Worm (Caenorhabditis elegans): ENCODE results near the gene T28A11.3.

T28A11.3 gene

DNA sequence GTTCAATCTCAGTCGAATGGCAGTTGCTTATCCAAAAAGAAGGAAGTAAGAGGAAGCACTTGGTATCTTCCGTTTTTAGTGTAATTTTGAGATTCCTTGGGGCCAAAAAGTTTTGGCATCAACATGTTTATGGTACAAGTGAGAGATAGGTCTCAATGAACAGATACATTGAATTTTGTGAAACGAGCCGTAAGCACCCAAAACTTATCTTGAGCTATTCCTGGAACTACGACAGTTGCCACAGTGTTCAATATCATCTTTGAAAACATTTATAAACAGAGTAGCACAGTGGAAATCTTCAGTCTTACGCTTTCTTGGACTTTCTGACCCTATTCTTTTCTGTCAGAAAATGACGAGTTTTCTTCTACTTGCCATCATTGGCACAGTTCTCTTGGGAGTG is at the start of gene T28A11.3:
Gene T28A11.3, plus strand, starts transcription at position 301 of the 400 bp plus-strand sequence.
- TF ChIP-seq snpc-4 (tag; optimal IDR thresholded peaks at IDR 0.05), result no peak

DNA sequence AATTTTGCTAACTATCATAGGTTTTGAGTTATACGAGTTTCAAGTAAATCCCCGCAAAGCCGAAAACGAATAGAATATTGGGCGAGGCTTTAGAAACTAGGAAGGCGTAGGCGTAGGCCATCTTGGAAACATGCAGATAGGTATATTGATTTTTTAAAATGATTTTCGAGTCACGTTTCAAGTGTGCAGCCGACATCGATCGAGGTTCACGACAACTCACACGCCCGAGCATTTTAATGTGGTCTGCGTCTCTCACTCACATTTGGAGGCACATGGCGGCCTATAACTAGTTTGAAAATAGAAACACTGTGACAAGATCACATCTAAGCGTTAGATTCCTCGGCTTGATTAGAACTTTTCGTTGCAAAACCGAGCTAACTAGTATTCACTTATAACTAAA is 47.8 kb upstream of the T28A11.3 start, which contains the start of gene K08D9.2:
Gene K08D9.2, plus strand, starts transcription at position 301 of the 400 bp plus-strand sequence.
- TF ChIP-seq skn-1 (tag; optimal IDR thresholded peaks at IDR 0.05) (no peak), nhr-76 (tag; optimal IDR thresholded peaks at IDR 0.05) (no peak), lin-15B (tag; optimal IDR thresholded peaks at IDR 0.05) (no peak), elt-2 (tag; optimal IDR thresholded peaks at IDR 0.05) (no peak), nhr-28 (tag; optimal IDR thresholded peaks at IDR 0.05) (no peak), hmg-11 (tag; optimal IDR thresholded peaks at IDR 0.05) (no peak), nfya-1 (tag; optimal IDR thresholded peaks at IDR 0.05; ENCODE audit: insufficient read depth) (no peak), ama-1 (optimal IDR thresholded peaks at IDR 0.05) (no peak), R02D3.7 (tag; optimal IDR thresholded peaks at IDR 0.05) (no peak), ceh-9 (tag; optimal IDR thresholded peaks at IDR 0.05) (no peak), jun-1 (tag; optimal IDR thresholded peaks at IDR 0.05) (no peak), eor-1 (tag; optimal IDR thresholded peaks at IDR 0.05) (no peak), pha-4 (tag; optimal IDR thresholded peaks at IDR 0.05) (no peak), unc-39 (tag; optimal IDR thresholded peaks at IDR 0.05) (no peak)

DNA sequence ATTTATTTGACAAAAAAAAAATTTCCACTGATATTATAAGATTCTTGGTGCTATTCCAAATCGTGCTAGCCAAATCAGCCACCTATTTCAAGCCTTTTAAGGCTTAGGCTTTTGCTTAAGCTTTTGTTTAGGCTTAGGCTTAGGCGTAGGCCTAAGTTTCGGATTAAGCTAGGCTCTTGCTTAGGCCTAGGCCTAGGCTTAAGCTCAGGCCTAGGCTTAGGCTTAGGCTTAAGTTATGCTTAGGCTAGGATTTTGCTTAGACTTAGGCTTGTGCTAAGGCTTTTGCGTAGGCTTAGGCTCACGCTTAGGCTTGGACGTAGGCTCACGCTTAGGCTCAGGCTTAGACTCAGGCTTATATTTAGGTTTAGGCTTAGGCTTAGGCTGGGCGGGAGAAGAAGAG is 45.0 kb upstream of the T28A11.3 start:
- TF ChIP-seq egl-27 (tag; optimal IDR thresholded peaks at IDR 0.05) (no peak), ama-1 (optimal IDR thresholded peaks at IDR 0.05) (no peak), mdl-1 (tag; optimal IDR thresholded peaks at IDR 0.05) (no peak), zag-1 (tag; optimal IDR thresholded peaks at IDR 0.05) (no peak), unc-39 (tag; optimal IDR thresholded peaks at IDR 0.05) (no peak), elt-3 (tag; optimal IDR thresholded peaks at IDR 0.05) (no peak)

- TF ChIP-seq nhr-23 (tag; optimal IDR thresholded peaks at IDR 0.05) (no peak), snpc-4 (tag; optimal IDR thresholded peaks at IDR 0.05) (no peak), nhr-43 (tag; optimal IDR thresholded peaks at IDR 0.05; ENCODE audit: poor library complexity, severe bottlenecking) (no peak), pha-4 (tag; optimal IDR thresholded peaks at IDR 0.05) (no peak), ZK546.5 (tag; optimal IDR thresholded peaks at IDR 0.05) (no peak), ceh-16 (tag; optimal IDR thresholded peaks at IDR 0.05) (no peak)
These were observed 44.5 kb upstream of the T28A11.3 start, which contains the start of gene K08D9.10 for ce11 chrV:3230597-3230996. Gene K08D9.10, plus strand, starts transcription at chrV:3230897.

ce11 chrV:3234887-3235286 is 40.2 kb upstream of the T28A11.3 start, which contains the start of gene K08D9.6:
Gene K08D9.6, minus strand, starts transcription at chrV:3234987.
- TF ChIP-seq nhr-25 (tag; optimal IDR thresholded peaks at IDR 0.05), result no peak
- TF ChIP-seq nhr-11 (tag; optimal IDR thresholded peaks at IDR 0.05), result no peak
- TF ChIP-seq nhr-28 (tag; optimal IDR thresholded peaks at IDR 0.05), result no peak
- no peak for TF ChIP-seq mml-1 (tag; optimal IDR thresholded peaks at IDR 0.05)
- no peak for TF ChIP-seq daf-12 (tag; optimal IDR thresholded peaks at IDR 0.05)
- no peak for TF ChIP-seq nfya-1 (tag; optimal IDR thresholded peaks at IDR 0.05; ENCODE audit: insufficient read depth)
- TF ChIP-seq tbx-2 (tag; optimal IDR thresholded peaks at IDR 0.05), result no peak
- no peak for TF ChIP-seq lin-15B (tag; optimal IDR thresholded peaks at IDR 0.05)
- no peak for TF ChIP-seq nhr-77 (tag; optimal IDR thresholded peaks at IDR 0.05)
- TF ChIP-seq snpc-4 (tag; optimal IDR thresholded peaks at IDR 0.05), result no peak
- no peak for TF ChIP-seq ceh-9 (tag; optimal IDR thresholded peaks at IDR 0.05)
- TF ChIP-seq mdl-1 (tag; optimal IDR thresholded peaks at IDR 0.05), result no peak
- no peak for TF ChIP-seq elt-1 (tag; optimal IDR thresholded peaks at IDR 0.05)
- no peak for TF ChIP-seq nhr-67 (tag; optimal IDR thresholded peaks at IDR 0.05)
- TF ChIP-seq nhr-23 (tag; optimal IDR thresholded peaks at IDR 0.05), result no peak

ce11 chrV:3236610-3237009 is 38.5 kb upstream of the T28A11.3 start, which contains the start of the genes K08D9.9 and str-16:
Gene K08D9.9, minus strand, starts transcription at chrV:3236710.
Gene str-16, plus strand, starts transcription at chrV:3236875.
- TF ChIP-seq hmg-11 (tag; optimal IDR thresholded peaks at IDR 0.05) (no peak), nhr-12 (tag; optimal IDR thresholded peaks at IDR 0.05) (no peak), mdl-1 (tag; optimal IDR thresholded peaks at IDR 0.05) (no peak), fkh-10 (GFP tag; optimal IDR thresholded peaks at IDR 0.05) (no peak), ceh-9 (tag; optimal IDR thresholded peaks at IDR 0.05) (no peak), ZK546.5 (tag; optimal IDR thresholded peaks at IDR 0.05) (no peak), R02D3.7 (tag; optimal IDR thresholded peaks at IDR 0.05) (no peak), nhr-25 (tag; optimal IDR thresholded peaks at IDR 0.05) (no peak), nhr-28 (tag; optimal IDR thresholded peaks at IDR 0.05) (no peak), ceh-28 (tag; optimal IDR thresholded peaks at IDR 0.05) (no peak), zag-1 (tag; optimal IDR thresholded peaks at IDR 0.05) (no peak), egl-5 (tag; optimal IDR thresholded peaks at IDR 0.05) (no peak), fos-1 (tag; optimal IDR thresholded peaks at IDR 0.05) (no peak), jun-1 (tag; optimal IDR thresholded peaks at IDR 0.05) (no peak), sea-2 (GFP tag; optimal IDR thresholded peaks at IDR 0.05) (no peak), aly-2 (tag; optimal IDR thresholded peaks at IDR 0.05) (no peak)

Measured in whole organism, L3 larva.